Fruit fly (Drosophila melanogaster) whole organism, embryonic: ENCODE data around the gene Vinc.

Experiments
- ATbp ChIP-seq: fragments of 200-800 bp; sonication (Bioruptor generic); optimal IDR thresholded peaks from 2 replicates; lab custom pipeline; 2017; ENCODE audit warnings: missing biosample characterization, mild to moderate bottlenecking, missing genetic modification characterization, missing genetic modification reagents
- Adf1 ChIP-seq: fragments of 200-800 bp; sonication (Bioruptor generic); IDR thresholded peaks from 2 replicates; pipeline ENCODE4 v1.3.6; 2022; ENCODE audit warnings: missing biosample characterization, missing genetic modification characterization
- B-H1 ChIP-seq: fragments of 200-800 bp; sonication (Bioruptor generic); IDR thresholded peaks from 3 replicates; pipeline ENCODE4 v1.3.6; 2022; ENCODE audit warnings: missing biosample characterization, missing genetic modification characterization
- CG10959 ChIP-seq: fragments of 200-800 bp; sonication (Bioruptor generic); IDR thresholded peaks from 2 replicates; pipeline ENCODE4 v1.3.6; 2022; ENCODE audit warnings: missing biosample characterization, missing genetic modification characterization
- CG11247 ChIP-seq: fragments of 200-800 bp; sonication (Bioruptor generic); IDR thresholded peaks from 2 replicates; pipeline ENCODE4 v1.3.6; 2022; ENCODE audit warnings: missing biosample characterization, missing genetic modification characterization
- CG11398 ChIP-seq: fragments of 200-800 bp; sonication (Bioruptor generic); optimal IDR thresholded peaks from 2 replicates; lab custom pipeline; 2016; ENCODE audit warnings: missing biosample characterization, missing genetic modification characterization
- CG14860 ChIP-seq: fragments of 200-800 bp; sonication (Bioruptor generic); IDR thresholded peaks from 3 replicates; pipeline ENCODE4 v1.3.6; 2022; ENCODE audit warnings: missing biosample characterization, missing genetic modification characterization; ENCODE audit not compliant: partially characterized antibody
- CG14965 ChIP-seq: fragments of 200-800 bp; sonication (Bioruptor generic); optimal IDR thresholded peaks from 2 replicates; lab custom pipeline; 2016; ENCODE audit warnings: missing biosample characterization, missing genetic modification characterization, borderline replicate concordance
- CG15011 ChIP-seq: fragments of 200-800 bp; sonication (Bioruptor generic); optimal IDR thresholded peaks from 3 replicates; lab custom pipeline; 2018; ENCODE audit warnings: missing biosample characterization, mild to moderate bottlenecking, missing genetic modification characterization
- CG15269 ChIP-seq: fragments of 200-800 bp; sonication (Bioruptor generic); optimal IDR thresholded peaks from 2 replicates; lab custom pipeline; 2018; ENCODE audit warnings: missing biosample characterization, mild to moderate bottlenecking, missing genetic modification characterization, moderate library complexity
- CG1603 ChIP-seq: fragments of 200-800 bp; sonication (Bioruptor generic); optimal IDR thresholded peaks from 2 replicates; lab custom pipeline; 2019; ENCODE audit warnings: missing biosample characterization, mild to moderate bottlenecking, missing genetic modification characterization, moderate library complexity
- CG18262 ChIP-seq: fragments of 200-800 bp; optimal IDR thresholded peaks from 3 replicates; lab custom pipeline; 2019; ENCODE audit warnings: missing biosample characterization, mild to moderate bottlenecking, missing genetic modification characterization, moderate library complexity
- CG18764 ChIP-seq: fragments of 200-800 bp; sonication (Bioruptor generic); optimal IDR thresholded peaks from 3 replicates; lab custom pipeline; 2016; ENCODE audit warnings: missing biosample characterization, missing genetic modification characterization
- CG2889 ChIP-seq: fragments of 200-800 bp; sonication (Bioruptor generic); IDR thresholded peaks from 3 replicates; pipeline ENCODE4 v1.3.6; 2022; ENCODE audit warnings: missing biosample characterization, missing genetic modification characterization
- CG30020 ChIP-seq: fragments of 200-800 bp; optimal IDR thresholded peaks from 2 replicates; lab custom pipeline; 2019; ENCODE audit warnings: missing biosample characterization, mild to moderate bottlenecking, missing genetic modification characterization, moderate library complexity
- CG33557 ChIP-seq: fragments of 200-800 bp; sonication (Bioruptor generic); optimal IDR thresholded peaks from 2 replicates; lab custom pipeline; 2019; ENCODE audit warnings: missing biosample characterization, mild to moderate bottlenecking, missing genetic modification characterization, moderate library complexity
- CG34376 ChIP-seq: fragments of 200-800 bp; sonication (Bioruptor generic); optimal IDR thresholded peaks from 2 replicates; lab custom pipeline; 2018; ENCODE audit warnings: missing biosample characterization, mild to moderate bottlenecking, missing genetic modification characterization
- CG3847 ChIP-seq: fragments of 200-800 bp; sonication (Bioruptor generic); IDR thresholded peaks from 2 replicates; pipeline ENCODE4 v1.3.6; 2022; ENCODE audit warnings: missing biosample characterization, missing genetic modification characterization
- CG8478 ChIP-seq: fragments of >200 bp; optimal IDR thresholded peaks from 2 replicates; lab custom pipeline; 2018
- CHES-1-like ChIP-seq: fragments of 200-800 bp; sonication (Bioruptor generic); optimal IDR thresholded peaks from 2 replicates; lab custom pipeline; 2016; ENCODE audit warnings: missing biosample characterization, missing genetic modification characterization
- Drgx ChIP-seq: fragments of 200-800 bp; sonication (Bioruptor generic); IDR thresholded peaks from 2 replicates; pipeline ENCODE4 v1.3.6; 2022; ENCODE audit warnings: missing biosample characterization, missing genetic modification characterization
- HLH54F ChIP-seq: fragments of 200-800 bp; sonication (Bioruptor generic); optimal IDR thresholded peaks from 3 replicates; lab custom pipeline; 2016; ENCODE audit warnings: missing biosample characterization, missing genetic modification characterization
- Kr ChIP-seq: fragments of 200-800 bp; sonication (Bioruptor generic); optimal IDR thresholded peaks from 2 replicates; lab custom pipeline; 2017; ENCODE audit warnings: missing biosample characterization, mild to moderate bottlenecking, missing genetic modification characterization
- Lim3 ChIP-seq: fragments of 200-800 bp; sonication (Bioruptor generic); IDR thresholded peaks from 2 replicates; pipeline ENCODE4 v1.3.6; 2022; ENCODE audit warnings: missing biosample characterization, missing genetic modification characterization
- Rfx ChIP-seq: fragments of 200-800 bp; sonication (Bioruptor generic); IDR thresholded peaks from 2 replicates; pipeline ENCODE4 v1.3.6; 2022; ENCODE audit warnings: missing biosample characterization, missing genetic modification characterization
- Sox100B ChIP-seq: fragments of 200-800 bp; sonication (Bioruptor generic); optimal IDR thresholded peaks from 3 replicates; lab custom pipeline; 2018; ENCODE audit warnings: missing biosample characterization, mild to moderate bottlenecking, missing genetic modification characterization
- Vsx1 ChIP-seq: fragments of 200-800 bp; sonication (Bioruptor generic); optimal IDR thresholded peaks from 2 replicates; lab custom pipeline; 2017; ENCODE audit warnings: missing biosample characterization, mild to moderate bottlenecking, missing genetic modification characterization, missing genetic modification reagents
- aop ChIP-seq: fragments of 200-800 bp; sonication (Bioruptor generic); IDR thresholded peaks from 2 replicates; pipeline ENCODE4 v1.3.6; 2022; ENCODE audit warnings: missing biosample characterization, missing genetic modification characterization
- dan ChIP-seq: fragments of 200-800 bp; sonication (Bioruptor generic); IDR thresholded peaks from 2 replicates; pipeline ENCODE4 v1.3.6; 2022; ENCODE audit warnings: missing biosample characterization, missing genetic modification characterization
- dm ChIP-seq: fragments of 200-800 bp; sonication (Bioruptor generic); optimal IDR thresholded peaks from 3 replicates; lab custom pipeline; 2016; ENCODE audit warnings: missing biosample characterization, missing genetic modification characterization
- en ChIP-seq: fragments of 200-800 bp; sonication (Bioruptor generic); optimal IDR thresholded peaks from 2 replicates; lab custom pipeline; 2016; ENCODE audit warnings: missing biosample characterization, missing genetic modification characterization
- eve ChIP-seq, 2 experiments: fragments of >200 bp; optimal IDR thresholded peaks; 2 replicates each; lab custom pipeline; 2017; ENCODE audit warnings: missing biosample characterization in 2 of 2, missing genetic modification characterization in 2 of 2
- eyg ChIP-seq: fragments of 200-800 bp; sonication (Bioruptor generic); optimal IDR thresholded peaks from 3 replicates; lab custom pipeline; 2016; ENCODE audit warnings: missing biosample characterization, missing genetic modification characterization
- hth ChIP-seq: fragments of >200 bp; optimal IDR thresholded peaks from 2 replicates; lab custom pipeline; 2017; ENCODE audit warnings: inconsistent platforms
- lmd ChIP-seq: fragments of 200-800 bp; sonication (Bioruptor generic); IDR thresholded peaks from 2 replicates; pipeline ENCODE4 v1.3.6; 2022; ENCODE audit warnings: missing biosample characterization, missing genetic modification characterization
- maf-S ChIP-seq: fragments of 200-800 bp; sonication (Bioruptor generic); optimal IDR thresholded peaks from 2 replicates; lab custom pipeline; 2016; ENCODE audit warnings: missing biosample characterization, missing genetic modification characterization
- nerfin-1 ChIP-seq: fragments of 200-800 bp; sonication (Bioruptor generic); optimal IDR thresholded peaks from 3 replicates; lab custom pipeline; 2019; ENCODE audit warnings: missing biosample characterization, mild to moderate bottlenecking, missing genetic modification characterization, moderate library complexity
- nerfin-2 ChIP-seq: fragments of 200-800 bp; sonication (Bioruptor generic); IDR thresholded peaks from 2 replicates; pipeline ENCODE4 v1.3.6; 2022; ENCODE audit warnings: missing biosample characterization, missing genetic modification characterization; ENCODE audit not compliant: partially characterized antibody
- org-1 ChIP-seq: fragments of 200-800 bp; sonication (Bioruptor generic); optimal IDR thresholded peaks from 2 replicates; lab custom pipeline; 2017; ENCODE audit warnings: missing biosample characterization, missing genetic modification characterization
- pzg ChIP-seq: fragments of 200-800 bp; sonication (Bioruptor generic); optimal IDR thresholded peaks from 3 replicates; lab custom pipeline; 2018; ENCODE audit warnings: missing biosample characterization, mild to moderate bottlenecking, missing genetic modification characterization, moderate library complexity
- ro ChIP-seq: fragments of 200-800 bp; sonication (Bioruptor generic); IDR thresholded peaks from 2 replicates; pipeline ENCODE4 v1.3.6; 2022; ENCODE audit warnings: missing biosample characterization, missing genetic modification characterization
- sc ChIP-seq, 3 experiments: fragments of >200 bp in 2 of 3; fragments of 200-800 bp in 1 of 3; sonication (Bioruptor generic) in 1 of 3; optimal IDR thresholded peaks; 2 replicates in 2 of 3; 3 replicates in 1 of 3; lab custom pipeline; 2017; ENCODE audit warnings: mild to moderate bottlenecking in 1 of 3, missing biosample characterization in 1 of 3, missing genetic modification characterization in 1 of 3, missing genetic modification reagents in 1 of 3
- shn ChIP-seq: fragments of 200-800 bp; sonication (Bioruptor generic); optimal IDR thresholded peaks from 3 replicates; lab custom pipeline; 2016; ENCODE audit warnings: missing biosample characterization, missing genetic modification characterization
- so ChIP-seq: fragments of 200-800 bp; sonication (Bioruptor generic); IDR thresholded peaks from 3 replicates; pipeline ENCODE4 v1.3.6; 2022; ENCODE audit warnings: missing biosample characterization, missing genetic modification characterization
- sob ChIP-seq: fragments of 200-800 bp; sonication (Bioruptor generic); IDR thresholded peaks from 2 replicates; pipeline ENCODE4 v1.3.6; 2022; ENCODE audit warnings: missing biosample characterization, missing genetic modification characterization
- tna ChIP-seq: fragments of 200-800 bp; sonication (Bioruptor generic); IDR thresholded peaks from 2 replicates; pipeline ENCODE4 v1.3.6; 2022; ENCODE audit warnings: missing biosample characterization, missing genetic modification characterization; ENCODE audit not compliant: partially characterized antibody
- twi ChIP-seq: fragments of 200-800 bp; optimal IDR thresholded peaks from 2 replicates; lab custom pipeline; 2019; ENCODE audit warnings: missing biosample characterization, mild to moderate bottlenecking, missing genetic modification characterization, moderate library complexity
- usp ChIP-seq: fragments of >200 bp; optimal IDR thresholded peaks from 2 replicates; lab custom pipeline; 2017; ENCODE audit warnings: missing biosample characterization, missing genetic modification characterization
- vnd ChIP-seq: fragments of 200-800 bp; sonication (Bioruptor generic); IDR thresholded peaks from 3 replicates; pipeline ENCODE4 v1.3.6; 2022; ENCODE audit warnings: missing biosample characterization, missing genetic modification characterization; ENCODE audit not compliant: partially characterized antibody
- zf30C ChIP-seq: fragments of 200-800 bp; sonication (Bioruptor generic); optimal IDR thresholded peaks from 3 replicates; lab custom pipeline; 2018; ENCODE audit warnings: missing biosample characterization, mild to moderate bottlenecking, missing genetic modification characterization

Gene Vinc

dm6 chrX:2222181-2222790 is at the start of gene Vinc (continued):
- peak; percentile 55 for TF ChIP-seq maf-S (GFP tag; lab: Kevin White, UChicago)
- no peak for TF ChIP-seq hth
- TF ChIP-seq CG2889 (GFP tag; lab: Robert Waterston, UW) = peak; percentile 59; the same call in 2 of the 3 replicates
- no peak for TF ChIP-seq usp (GFP tag; lab: Kevin White, UChicago)
- TF ChIP-seq CG34376 (GFP tag; lab: Kevin White, UChicago) = peak; percentile 96
- peak; percentile 78 for TF ChIP-seq CG18764 (GFP tag; lab: Kevin White, UChicago)
- TF ChIP-seq CG15269 (tag; lab: Kevin White, UChicago) = peak; percentile 86
- peak; percentile 62 for TF ChIP-seq CG10959 (GFP tag; lab: Robert Waterston, UW)
- peak; percentile 82 for TF ChIP-seq sob (GFP tag; lab: Robert Waterston, UW)
- TF ChIP-seq lmd (GFP tag; lab: Robert Waterston, UW) = peak; percentile 85
- TF ChIP-seq CG8478 = no peak
- no peak for TF ChIP-seq Sox100B (GFP tag; lab: Kevin White, UChicago)
- TF ChIP-seq CHES-1-like (GFP tag; lab: Kevin White, UChicago) = peak; percentile 58
- peak; percentile 39 for TF ChIP-seq CG33557 (GFP tag; lab: Kevin White, UChicago)
- TF ChIP-seq Kr = peak; percentile 42
- peak; percentile 51 for TF ChIP-seq CG14965 (GFP tag; lab: Kevin White, UChicago)
- 0 out of 2 replicates have a peak, but pooled peaks have one; percentile 37 for TF ChIP-seq nerfin-2
- TF ChIP-seq CG11398 = peak; percentile 64
- peak; percentile 94 for TF ChIP-seq Rfx (GFP tag; lab: Robert Waterston, UW)
- 0 out of 2 replicates have a peak, but pooled peaks have one; percentile 40 for TF ChIP-seq Lim3 (GFP tag; lab: Robert Waterston, UW)
- no peak for TF ChIP-seq zf30C (GFP tag; lab: Kevin White, UChicago)
- peak; percentile 68 for TF ChIP-seq B-H1 (GFP tag; lab: Robert Waterston, UW)
- no peak for TF ChIP-seq aop (GFP tag; lab: Robert Waterston, UW)
- TF ChIP-seq CG14860 = 0 out of 3 replicates have a peak, but pooled peaks have one; percentile 47
- TF ChIP-seq dan (GFP tag; lab: Robert Waterston, UW) = no peak
- no peak for TF ChIP-seq vnd (GFP tag; lab: Robert Waterston, UW)
- peak; percentile 86 for TF ChIP-seq nerfin-1 (tag; lab: Kevin White, UChicago)
- no peak for TF ChIP-seq CG15011 (GFP tag; lab: Kevin White, UChicago)
- no peak for TF ChIP-seq sc (optimal IDR thresholded peaks at IDR 0.05; lab: Kevin White, UChicago)
- TF ChIP-seq sc (GFP tag; optimal IDR thresholded peaks at IDR 0.05; lab: Kevin White, UChicago) = peak; percentile 59
- peak; percentile 83 for TF ChIP-seq shn
- peak; percentile 53 for TF ChIP-seq org-1 (GFP tag; lab: Kevin White, UChicago)
- TF ChIP-seq CG18262 (tag; lab: Kevin White, UChicago) = peak; percentile 85
- no peak for TF ChIP-seq eve (GFP tag; optimal IDR thresholded peaks at IDR 0.05; lab: Kevin White, UChicago)
- TF ChIP-seq CG11247 (GFP tag; lab: Robert Waterston, UW) = peak; percentile 82
- TF ChIP-seq Vsx1 (GFP tag; lab: Kevin White, UChicago) = no peak
- peak; percentile 93 for TF ChIP-seq Drgx (GFP tag; lab: Robert Waterston, UW)
- TF ChIP-seq eyg = peak; percentile 80
- peak; percentile 71 for TF ChIP-seq HLH54F (GFP tag; lab: Kevin White, UChicago)
- no peak for TF ChIP-seq CG1603 (tag; lab: Kevin White, UChicago)
- peak; percentile 52 for TF ChIP-seq ATbp (GFP tag; lab: Kevin White, UChicago)
- peak; percentile 88 for TF ChIP-seq so (GFP tag; lab: Robert Waterston, UW)
- TF ChIP-seq CG3847 = peak; percentile 83
- peak; percentile 36 for TF ChIP-seq dm
- TF ChIP-seq tna (GFP tag; lab: Robert Waterston, UW) = peak; percentile 55; the same call in 1 of the 2 replicates
- peak; percentile 70 for TF ChIP-seq Adf1 (GFP tag; lab: Robert Waterston, UW)
- peak; percentile 82 for TF ChIP-seq en (GFP tag; lab: Kevin White, UChicago)
- peak; percentile 68 for TF ChIP-seq CG30020
- peak; percentile 48 for TF ChIP-seq twi
- peak; percentile 39; the same call in 1 of the 2 replicates for TF ChIP-seq ro (GFP tag; lab: Robert Waterston, UW)
- peak; percentile 42 for TF ChIP-seq pzg
